Worm (Caenorhabditis elegans) whole organism, L4/young adult: ENCODE data around the gene mpdu-1.

Experiments used
- W03F9.2 ChIP-seq: fragments of 150-350 bp; optimal IDR thresholded peaks from 2 replicates; lab custom pipeline; 2014; ENCODE audit warnings: missing biosample characterization, missing genetic modification characterization
- dao-5 ChIP-seq: sonication (generic microtip); optimal IDR thresholded peaks from 2 replicates; lab custom pipeline; 2016; ENCODE audit warnings: missing genotype, missing genetic modification characterization, moderate library complexity, missing compliant biosample characterization
- him-1 ChIP-seq: sonication (generic microtip); optimal IDR thresholded peaks from 2 replicates; lab custom pipeline; 2016; ENCODE audit warnings: missing genotype, missing genetic modification reagents, missing genetic modification characterization, missing compliant biosample characterization

- TF ChIP-seq him-1 (tag; lab: Kevin White, UChicago) (no peak), dao-5 (tag; lab: Kevin White, UChicago) (no peak), W03F9.2 (tag; lab: Kevin White, UChicago) (peak; percentile 83)
Observed at ce11 chrV:8359113-8359564, at the start of gene mpdu-1.
